Worm (Caenorhabditis elegans) whole organism, mixed stage, embryonic: Measurements from ENCODE around the gene Y43F8A.1.

ENCODE experiments used
- blmp-1 ChIP-seq: fragments of 150-350 bp; optimal IDR thresholded peaks from 2 replicates; lab custom pipeline; 2014; ENCODE audit warnings: missing biosample characterization, missing genetic modification characterization
- ceh-39 ChIP-seq: fragments of 150-350 bp; optimal IDR thresholded peaks from 2 replicates; lab custom pipeline; 2014; ENCODE audit warnings: missing biosample characterization, missing genetic modification characterization
- ceh-43 ChIP-seq: fragments of 200-800 bp; sonication (Bioruptor generic); optimal IDR thresholded peaks from 2 replicates; lab custom pipeline; 2018; ENCODE audit warnings: mild to moderate bottlenecking, missing genetic modification characterization, moderate library complexity, missing compliant biosample characterization
- nhr-28 ChIP-seq: fragments of 150-350 bp; optimal IDR thresholded peaks from 2 replicates; lab custom pipeline; 2014; ENCODE audit warnings: missing biosample characterization, missing genetic modification characterization
- nhr-76 ChIP-seq: sonication (generic microtip); optimal IDR thresholded peaks from 2 replicates; lab custom pipeline; 2017; ENCODE audit warnings: missing biosample characterization, missing genetic modification characterization
- pha-4 ChIP-seq: fragments of 150-350 bp; optimal IDR thresholded peaks from 2 replicates; lab custom pipeline; 2018; ENCODE audit warnings: missing biosample characterization, missing genetic modification reagents, missing genetic modification characterization

The Y43F8A.1 gene

DNA sequence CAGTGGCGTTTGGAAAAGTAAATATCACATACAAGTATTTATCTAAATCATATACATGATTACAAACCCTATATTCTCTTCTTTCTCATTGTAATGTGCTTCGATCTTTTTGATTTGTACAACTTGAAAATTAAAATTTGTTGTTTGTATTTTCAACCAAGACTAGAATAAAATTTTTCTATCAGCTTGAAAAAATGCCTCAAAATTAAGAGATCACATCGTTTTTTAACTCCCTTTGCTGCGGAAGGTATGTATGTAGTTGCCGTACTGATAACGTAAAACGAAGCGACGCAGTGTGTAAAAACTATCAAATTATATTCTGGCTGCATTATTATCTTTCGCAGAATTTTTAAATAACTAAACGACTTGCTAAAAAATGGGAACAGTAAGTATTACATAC lies 47.5 kb downstream of the Y43F8A.1 start, which contains the start of gene C25F9.15:
C25F9.15 (plus strand) TSS at position 301 of the 400 bp plus-strand sequence.
- no peak for TF ChIP-seq ceh-43 (GFP tag; lab: Kevin White, UChicago)
- no peak for TF ChIP-seq pha-4 (tag; lab: Kevin White, UChicago)
- no peak for TF ChIP-seq ceh-39 (tag; lab: Kevin White, UChicago)
- TF ChIP-seq blmp-1 (tag; lab: Kevin White, UChicago) = no peak
- TF ChIP-seq nhr-28 (tag; lab: Kevin White, UChicago) = no peak
- TF ChIP-seq nhr-76 = no peak
